Worm (Caenorhabditis elegans): ENCODE measurements around the gene msd-2.

- no peak for TF ChIP-seq nhr-28 (tag; optimal IDR thresholded peaks at IDR 0.05)
- no peak for TF ChIP-seq blmp-1 (tag; optimal IDR thresholded peaks at IDR 0.05)
- TF ChIP-seq cnd-1 (tag; optimal IDR thresholded peaks at IDR 0.05), result no peak
- no peak for TF ChIP-seq unc-62 (GFP tag; optimal IDR thresholded peaks at IDR 0.05)
- no peak for TF ChIP-seq snpc-4 (tag; optimal IDR thresholded peaks at IDR 0.05)
- TF ChIP-seq elt-1 (tag; optimal IDR thresholded peaks at IDR 0.05; ENCODE audit: borderline replicate concordance, insufficient read depth), result no peak
- TF ChIP-seq bed-3 (GFP tag; optimal IDR thresholded peaks at IDR 0.05), result no peak
- TF ChIP-seq ces-1 (GFP tag; optimal IDR thresholded peaks at IDR 0.05), result no peak
- TF ChIP-seq ham-2 (GFP tag; optimal IDR thresholded peaks at IDR 0.05), result no peak
- TF ChIP-seq lin-32 (GFP tag; optimal IDR thresholded peaks at IDR 0.05), result no peak
- no peak for TF ChIP-seq ztf-11 (tag; optimal IDR thresholded peaks at IDR 0.05)
- TF ChIP-seq nhr-76 (tag; optimal IDR thresholded peaks at IDR 0.05), result no peak
- no peak for TF ChIP-seq lsy-2 (tag; optimal IDR thresholded peaks at IDR 0.05)
Observed at ce11 chrIV:10078003-10078402, 49.1 kb downstream of the msd-2 start.

Data from whole organism, mixed stage, embryonic.